Worm (Caenorhabditis elegans) whole organism, L4 larva: Measurements from ENCODE around the gene T03D8.6.

Experiments used
- Y105C5A.15 ChIP-seq: fragments of 200-800 bp; sonication (Bioruptor generic); IDR thresholded peaks from 2 replicates; pipeline ENCODE4 v1.3.6; 2022; ENCODE audit warnings: missing genetic modification characterization, missing compliant biosample characterization
- nhr-237 ChIP-seq: sonication (generic microtip); optimal IDR thresholded peaks from 2 replicates; lab custom pipeline; 2017; ENCODE audit warnings: missing biosample characterization, missing genetic modification characterization
- nhr-77 ChIP-seq: fragments of 150-350 bp; optimal IDR thresholded peaks from 2 replicates; lab custom pipeline; 2014; ENCODE audit warnings: missing biosample characterization, missing genetic modification characterization

DNA sequence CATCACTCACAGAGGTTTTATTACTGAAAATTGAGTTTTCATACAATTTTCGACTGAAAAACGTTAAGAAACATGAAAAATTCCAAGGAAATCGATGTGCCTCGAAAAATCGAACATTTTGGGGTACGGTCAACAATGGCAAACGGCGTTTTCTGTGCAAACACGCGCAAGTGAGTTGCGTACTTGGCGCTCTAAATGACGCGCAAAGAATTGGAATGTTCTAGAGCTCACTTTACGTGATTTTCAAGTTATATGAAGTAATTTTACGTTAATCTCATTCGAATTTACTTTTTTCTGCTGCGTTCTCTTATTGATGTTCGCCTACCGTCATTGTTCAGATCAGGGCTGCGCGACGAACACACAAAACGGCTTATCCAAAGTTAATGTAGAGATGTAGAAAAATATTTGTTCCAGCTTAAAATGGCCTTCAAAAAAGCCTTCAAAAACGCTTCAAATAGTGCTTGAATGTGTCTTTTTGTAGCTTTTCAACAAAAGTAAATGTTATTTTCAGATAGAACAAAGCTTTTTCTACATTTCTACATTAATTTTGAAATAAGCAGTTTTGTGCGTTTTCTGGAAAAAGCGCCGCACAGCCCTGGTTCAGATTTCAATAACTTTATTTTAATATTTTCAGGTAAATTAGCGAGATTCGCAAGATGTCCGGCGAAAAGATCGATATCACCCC is 25.5 kb upstream of the T03D8.6 start, which contains the start of the genes F31D4.2 and fkb-6:
- TF ChIP-seq Y105C5A.15 (no peak), nhr-77 (tag; lab: Kevin White, UChicago) (no peak), nhr-237 (tag; lab: Kevin White, UChicago) (no peak)
